Worm (Caenorhabditis elegans): ENCODE data around the gene F10A3.4.

F10A3.4 gene

DNA sequence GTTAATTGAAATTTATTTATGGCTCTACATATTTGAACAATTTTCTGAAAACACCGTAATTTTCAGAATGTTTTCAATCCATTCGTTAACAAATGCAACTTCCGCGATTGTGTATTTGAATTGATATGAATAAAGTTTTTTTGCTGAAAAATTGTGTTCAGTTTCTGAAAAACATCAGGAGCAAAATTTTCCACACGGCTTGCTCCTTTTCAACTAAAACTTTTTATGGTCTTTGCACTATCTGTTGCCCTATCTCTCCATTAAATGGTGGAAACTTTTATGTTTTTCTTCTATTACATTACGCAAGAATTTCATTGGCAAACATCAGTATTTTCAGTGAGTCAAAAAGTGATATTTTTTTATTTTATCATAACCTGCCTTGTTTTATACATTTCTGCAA, at the start of gene F10A3.4:
Gene F10A3.4, plus strand, starts transcription at position 301 of the 400 bp plus-strand sequence.
- TF ChIP-seq hlh-26 (GFP tag; conservative IDR thresholded peaks at IDR 0.05) (no peak), mcd-1 (GFP tag; IDR thresholded peaks at IDR 0.05) (no peak), dpl-1 (GFP tag; optimal IDR thresholded peaks at IDR 0.05) (no peak), fkh-3 (tag; optimal IDR thresholded peaks at IDR 0.05) (no peak), tbp1 (GFP tag; optimal IDR thresholded peaks at IDR 0.05) (no peak)

DNA sequence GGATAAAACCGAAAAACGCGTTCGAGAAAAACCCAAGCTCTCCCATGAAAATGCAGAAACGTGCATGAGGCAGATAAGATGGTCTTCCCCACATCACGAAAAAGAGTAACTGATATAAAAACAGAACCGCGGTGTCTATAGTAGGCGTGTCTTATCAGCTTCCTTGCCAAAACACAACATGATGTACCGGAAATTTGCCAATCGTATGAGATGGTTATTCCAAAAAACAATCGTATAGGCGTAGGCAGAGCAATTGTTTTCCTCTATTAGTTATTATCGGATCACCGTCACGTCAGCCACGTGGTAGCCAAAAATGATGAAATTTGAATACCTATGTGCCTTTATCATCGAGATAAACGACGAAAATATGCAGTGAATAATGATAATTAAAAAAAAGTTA, 49.5 kb upstream of the F10A3.4 start, which contains the start of gene str-7:
Gene str-7, minus strand, starts transcription at position 101 of the 400 bp plus-strand sequence.
- TF ChIP-seq hmg-1.2 (GFP tag; IDR thresholded peaks at IDR 0.05) (no peak), snpc-1.3 (tag; optimal IDR thresholded peaks at IDR 0.05; ENCODE audit: insufficient read depth) (no peak), F55B11.4 (tag; optimal IDR thresholded peaks at IDR 0.05; ENCODE audit: borderline replicate concordance, insufficient read depth) (no peak), nhr-120 (GFP tag; IDR thresholded peaks at IDR 0.05) (no peak), dpl-1 (GFP tag; optimal IDR thresholded peaks at IDR 0.05) (no peak), lsl-1 (GFP tag; optimal IDR thresholded peaks at IDR 0.05) (no peak)

DNA sequence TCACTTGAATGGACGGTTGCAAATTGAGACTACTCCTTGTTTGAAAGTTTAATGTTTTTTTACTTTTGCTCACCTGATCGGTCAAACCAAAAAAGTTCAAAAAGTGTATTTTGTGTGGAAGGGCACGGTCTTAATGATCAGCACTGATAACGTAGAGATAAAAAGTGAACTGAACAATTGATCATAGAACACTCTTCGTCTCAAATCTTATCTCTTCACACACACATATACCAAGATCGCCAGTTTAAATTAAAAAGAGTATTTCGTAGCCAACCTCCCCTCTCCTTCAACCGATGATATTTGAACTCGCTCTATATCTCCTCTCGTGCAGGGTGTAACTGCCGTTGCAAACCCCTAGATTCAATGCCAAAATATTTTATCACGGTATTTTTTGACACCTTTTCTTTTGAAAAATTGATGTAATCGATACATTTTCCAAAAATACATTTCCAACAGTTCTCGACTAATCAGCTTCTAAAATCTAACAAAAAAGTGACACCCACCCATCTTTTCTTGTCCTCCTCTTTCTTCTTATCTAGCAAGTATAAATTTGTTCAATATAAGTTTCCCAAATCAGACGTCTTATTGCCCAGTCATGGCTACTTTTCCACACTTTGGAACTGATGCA, 48.7 kb upstream of the F10A3.4 start, which contains the start of gene cth-1:
Gene cth-1, plus strand, starts transcription at position 578 of the 628 bp plus-strand sequence.
- TF ChIP-seq hsf-1 (GFP tag; IDR thresholded peaks at IDR 0.05) (no peak), nhr-80 (tag; optimal IDR thresholded peaks at IDR 0.05) (peak; percentile 68)

- TF ChIP-seq nfyb-1 (GFP tag; IDR thresholded peaks at IDR 0.05) (no peak), K11D2.4 (GFP tag; IDR thresholded peaks at IDR 0.05) (no peak), ztf-3 (GFP tag; optimal IDR thresholded peaks at IDR 0.05) (no peak), lag-1 (GFP tag; IDR thresholded peaks at IDR 0.05) (no peak), attf-5 (GFP tag; optimal IDR thresholded peaks at IDR 0.05) (no peak), somi-1 (GFP tag; optimal IDR thresholded peaks at IDR 0.05) (no peak), ztf-26 (tag; optimal IDR thresholded peaks at IDR 0.05) (no peak), die-1 (tag; optimal IDR thresholded peaks at IDR 0.05) (no peak), akir-1 (GFP tag; optimal IDR thresholded peaks at IDR 0.05) (no peak), hmg-1.2 (GFP tag; IDR thresholded peaks at IDR 0.05) (no peak), fkh-3 (tag; optimal IDR thresholded peaks at IDR 0.05) (no peak), bed-2 (GFP tag; IDR thresholded peaks at IDR 0.05) (no peak), T07F8.4 (tag; optimal IDR thresholded peaks at IDR 0.05) (no peak)
Observed at ce11 chrV:16103594-16103993, 45.3 kb upstream of the F10A3.4 start, which contains the start of gene argk-1. Gene argk-1, plus strand, starts transcription at chrV:16103894.

DNA sequence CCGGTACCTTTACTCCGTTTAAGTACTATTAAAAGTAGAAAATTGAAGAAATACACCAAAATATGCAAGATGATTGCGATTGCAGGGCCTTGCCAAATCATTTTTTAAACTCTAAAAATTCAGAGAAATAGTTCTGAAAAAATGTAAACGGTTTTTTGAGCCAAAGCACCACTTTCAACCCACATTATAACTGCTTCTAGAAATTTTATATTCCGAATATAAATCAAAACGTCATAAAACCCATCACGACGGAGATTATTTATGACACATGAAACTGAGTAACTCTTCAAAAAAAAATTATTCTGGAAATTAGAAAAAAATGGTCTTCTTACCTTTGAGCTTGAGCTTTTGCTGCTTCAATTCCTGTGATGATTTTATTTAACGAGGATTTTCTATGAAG, 34.7 kb upstream of the F10A3.4 start, which contains the start of gene srxa-16:
Gene srxa-16, minus strand, starts transcription at position 101 of the 400 bp plus-strand sequence.
- TF ChIP-seq Y67H2A.10 (GFP tag; conservative IDR thresholded peaks at IDR 0.05) (no peak), snpc-4 (GFP tag; optimal IDR thresholded peaks at IDR 0.05) (no peak), snpc-4 (tag; optimal IDR thresholded peaks at IDR 0.05) (no peak), madf-8 (GFP tag; conservative IDR thresholded peaks at IDR 0.05) (no peak), hsf-1 (GFP tag; IDR thresholded peaks at IDR 0.05) (no peak), ceh-79 (tag; optimal IDR thresholded peaks at IDR 0.05) (no peak), F49E8.2 (tag; optimal IDR thresholded peaks at IDR 0.05; ENCODE audit: insufficient read depth) (no peak), Y53G8AR.9 (GFP tag; conservative IDR thresholded peaks at IDR 0.05) (no peak), aptf-2 (GFP tag; conservative IDR thresholded peaks at IDR 0.05) (no peak), nhr-120 (GFP tag; IDR thresholded peaks at IDR 0.05) (no peak), ztf-22 (GFP tag; optimal IDR thresholded peaks at IDR 0.05) (no peak), pha-4 (tag; optimal IDR thresholded peaks at IDR 0.05) (no peak), F37B4.10 (GFP tag; IDR thresholded peaks at IDR 0.05) (no peak), lin-35 (GFP tag; optimal IDR thresholded peaks at IDR 0.05) (no peak)
